Worm (Caenorhabditis elegans) whole organism, L4 larva: ENCODE data around the gene dna-2.
A peak's percentile ranks its signal among the peaks of the same experiment; 100 is the strongest.

Source experiments
- D1046.2 ChIP-seq: fragments of 200-800 bp; sonication (Bioruptor generic); IDR thresholded peaks from 2 replicates; pipeline ENCODE4 v1.3.6; 2022; ENCODE audit warnings: missing genetic modification characterization, missing compliant biosample characterization
- F26F4.8 ChIP-seq: fragments of 200-800 bp; sonication (Bioruptor generic); conservative IDR thresholded peaks from 2 replicates; pipeline ENCODE4 v1.3.6; 2022; ENCODE audit warnings: missing genetic modification characterization, missing compliant biosample characterization
- F44E2.7 ChIP-seq: fragments of 200-800 bp; sonication (Bioruptor generic); IDR thresholded peaks from 2 replicates; pipeline ENCODE4 v2.1.2; 2022; ENCODE audit warnings: missing genetic modification characterization, missing compliant biosample characterization
- F49E8.2 ChIP-seq: sonication (generic microtip); optimal IDR thresholded peaks from 2 replicates; lab custom pipeline; 2016; ENCODE audit warnings: missing compliant biosample characterization, mild to moderate bottlenecking, missing genetic modification characterization, borderline replicate concordance
- ZK546.5 ChIP-seq, 2 experiments: sonication (generic microtip); optimal IDR thresholded peaks; 2 replicates each; lab custom pipeline; 2017; ENCODE audit warnings: missing biosample characterization in 2 of 2, missing genetic modification characterization in 2 of 2
- attf-4 ChIP-seq: sonication (generic microtip); optimal IDR thresholded peaks from 3 replicates; lab custom pipeline; 2017; ENCODE audit warnings: missing biosample characterization, missing genetic modification characterization
- ceh-20 ChIP-seq: fragments of 200-800 bp; sonication (Bioruptor generic); IDR thresholded peaks from 2 replicates; pipeline ENCODE4 v1.3.6; 2022; ENCODE audit warnings: missing genetic modification reagents, missing genetic modification characterization, missing compliant biosample characterization
- ceh-32 ChIP-seq: sonication (generic microtip); optimal IDR thresholded peaks from 2 replicates; lab custom pipeline; 2016; ENCODE audit warnings: mild to moderate bottlenecking, missing genetic modification characterization, missing compliant biosample characterization; ENCODE audit not compliant: poor library complexity
- cey-2 ChIP-seq: sonication (generic microtip); optimal IDR thresholded peaks from 3 replicates; lab custom pipeline; 2017; ENCODE audit warnings: missing genetic modification characterization, mild to moderate bottlenecking, missing compliant biosample characterization, antibody characterized with exemption, borderline replicate concordance; ENCODE audit not compliant: insufficient read depth
- ctbp-1 ChIP-seq: fragments of 200-800 bp; sonication (Bioruptor generic); IDR thresholded peaks from 2 replicates; pipeline ENCODE4 v1.3.6; 2022; ENCODE audit warnings: missing genetic modification reagents, missing genetic modification characterization, missing compliant biosample characterization
- daf-12 ChIP-seq: fragments of 150-350 bp; optimal IDR thresholded peaks from 2 replicates; lab custom pipeline; 2014; ENCODE audit warnings: missing biosample characterization, missing genetic modification reagents, missing genetic modification characterization
- daf-16 ChIP-seq, 3 experiments: sonication (generic microtip); optimal IDR thresholded peaks; 2 replicates each; lab custom pipeline; 2016 to 2017; ENCODE audit warnings: missing genetic modification characterization in 3 of 3, missing genetic modification reagents in 3 of 3, mild to moderate bottlenecking in 2 of 3, missing compliant biosample characterization in 2 of 3, missing biosample characterization in 1 of 3, moderate library complexity in 1 of 3
- daf-19 ChIP-seq: fragments of 200-800 bp; sonication (Bioruptor generic); conservative IDR thresholded peaks from 2 replicates; pipeline ENCODE4 v1.3.6; 2022; ENCODE audit warnings: missing genetic modification characterization, missing compliant biosample characterization
- dmd-8 ChIP-seq: fragments of 200-800 bp; sonication (Bioruptor generic); IDR thresholded peaks from 2 replicates; pipeline ENCODE4 v1.3.6; 2022; ENCODE audit warnings: missing genetic modification characterization, missing compliant biosample characterization
- dpl-1 ChIP-seq: fragments of 150-350 bp; optimal IDR thresholded peaks from 2 replicates; lab custom pipeline; 2014; ENCODE audit warnings: missing biosample characterization, missing genetic modification reagents, missing genetic modification characterization
- dve-1 ChIP-seq: sonication (generic microtip); optimal IDR thresholded peaks from 2 replicates; lab custom pipeline; 2017; ENCODE audit warnings: antibody characterized with exemption, mild to moderate bottlenecking, missing genetic modification characterization, missing compliant biosample characterization; ENCODE audit not compliant: insufficient read depth
- egl-27 ChIP-seq: sonication (generic microtip); optimal IDR thresholded peaks from 3 replicates; lab custom pipeline; 2017; ENCODE audit warnings: missing biosample characterization, missing genetic modification reagents, missing genetic modification characterization
- fkh-10 ChIP-seq: fragments of 150-350 bp; optimal IDR thresholded peaks from 2 replicates; lab custom pipeline; 2014; ENCODE audit warnings: missing biosample characterization, missing genetic modification reagents, missing genetic modification characterization
- hlh-11 ChIP-seq: fragments of 200-800 bp; sonication (Bioruptor generic); optimal IDR thresholded peaks from 2 replicates; lab custom pipeline; 2018; ENCODE audit warnings: mild to moderate bottlenecking, missing genetic modification characterization, missing compliant biosample characterization
- lim-7 ChIP-seq: fragments of 200-800 bp; sonication (Bioruptor generic); IDR thresholded peaks from 2 replicates; pipeline ENCODE4 v1.3.6; 2022; ENCODE audit warnings: missing genetic modification characterization, missing compliant biosample characterization
- lin-15B ChIP-seq: fragments of 150-350 bp; sonication (generic microtip); optimal IDR thresholded peaks from 3 replicates; lab custom pipeline; 2014; ENCODE audit warnings: missing biosample characterization, missing genetic modification characterization
- lin-29 ChIP-seq: fragments of 200-800 bp; sonication (Bioruptor generic); IDR thresholded peaks from 2 replicates; pipeline ENCODE4 v1.3.6; 2022; ENCODE audit warnings: missing genetic modification reagents, missing genetic modification characterization, missing compliant biosample characterization
- lsy-2 ChIP-seq, 2 experiments: fragments of 150-350 bp in 1 of 2; sonication (generic microtip) in 1 of 2; optimal IDR thresholded peaks; 2 replicates each; lab custom pipeline; 2014 to 2017; ENCODE audit warnings: missing biosample characterization in 2 of 2, missing genetic modification characterization in 2 of 2
- madf-9 ChIP-seq: fragments of 200-800 bp; sonication (Bioruptor generic); conservative IDR thresholded peaks from 2 replicates; pipeline ENCODE4 v1.3.6; 2022; ENCODE audit warnings: missing genetic modification reagents, missing genetic modification characterization, missing compliant biosample characterization
- mdt-29 ChIP-seq: fragments of 200-800 bp; sonication (Bioruptor generic); IDR thresholded peaks from 2 replicates; pipeline ENCODE4 v1.3.6; 2022; ENCODE audit warnings: missing genetic modification reagents, missing genetic modification characterization, missing compliant biosample characterization
- mep-1 ChIP-seq: fragments of 150-350 bp; sonication (generic microtip); optimal IDR thresholded peaks from 3 replicates; lab custom pipeline; 2014; ENCODE audit warnings: missing biosample characterization, missing genetic modification characterization
- mxl-2 ChIP-seq: fragments of 200-800 bp; sonication (Bioruptor generic); conservative IDR thresholded peaks from 2 replicates; pipeline ENCODE4 v1.3.6; 2022; ENCODE audit warnings: missing genetic modification reagents, missing genetic modification characterization, missing compliant biosample characterization
- mxl-3 ChIP-seq: fragments of 200-800 bp; sonication (Bioruptor generic); optimal IDR thresholded peaks from 2 replicates; lab custom pipeline; 2018; ENCODE audit warnings: mild to moderate bottlenecking, missing genetic modification characterization, missing compliant biosample characterization
- nhr-10 ChIP-seq: fragments of 150-350 bp; optimal IDR thresholded peaks from 2 replicates; lab custom pipeline; 2014; ENCODE audit warnings: missing biosample characterization, missing genetic modification characterization
- nhr-102 ChIP-seq: sonication (generic microtip); optimal IDR thresholded peaks from 2 replicates; lab custom pipeline; 2016; ENCODE audit warnings: mild to moderate bottlenecking, missing genetic modification characterization, moderate library complexity, missing compliant biosample characterization
- nhr-111 ChIP-seq: fragments of 200-800 bp; sonication (Bioruptor generic); optimal IDR thresholded peaks from 2 replicates; lab custom pipeline; 2018; ENCODE audit warnings: mild to moderate bottlenecking, missing genetic modification characterization, missing compliant biosample characterization
- nhr-42 ChIP-seq: fragments of 200-800 bp; sonication (Bioruptor generic); IDR thresholded peaks from 2 replicates; pipeline ENCODE4 v1.3.6; 2022; ENCODE audit warnings: missing genetic modification characterization, missing compliant biosample characterization
- nhr-48 ChIP-seq: sonication (generic microtip); optimal IDR thresholded peaks from 2 replicates; lab custom pipeline; 2016; ENCODE audit warnings: mild to moderate bottlenecking, missing genetic modification characterization, missing compliant biosample characterization
- nhr-6 ChIP-seq: fragments of 150-350 bp; optimal IDR thresholded peaks from 2 replicates; lab custom pipeline; 2014; ENCODE audit warnings: missing biosample characterization, missing genetic modification characterization
- nhr-77 ChIP-seq: fragments of 150-350 bp; optimal IDR thresholded peaks from 2 replicates; lab custom pipeline; 2014; ENCODE audit warnings: missing biosample characterization, missing genetic modification characterization
- pha-4 ChIP-seq, 2 experiments: fragments of 150-350 bp in 1 of 2; fragments of 200-800 bp in 1 of 2; sonication (Bioruptor generic) in 1 of 2; IDR thresholded peaks in 1 of 2; optimal IDR thresholded peaks in 1 of 2; 2 replicates each; pipeline versions ENCODE4 v1.3.6 to Lab custom; 2014 to 2022; ENCODE audit warnings: missing genetic modification characterization in 2 of 2, missing genetic modification reagents in 2 of 2, missing biosample characterization in 1 of 2, missing compliant biosample characterization in 1 of 2
- rbr-2 ChIP-seq: sonication (generic microtip); optimal IDR thresholded peaks from 2 replicates; lab custom pipeline; 2016; ENCODE audit warnings: missing genotype, missing genetic modification characterization, missing compliant biosample characterization
- saeg-2 ChIP-seq: fragments of 200-800 bp; sonication (Bioruptor generic); IDR thresholded peaks from 2 replicates; pipeline ENCODE4 v1.3.6; 2022; ENCODE audit warnings: missing genetic modification reagents, missing genetic modification characterization, missing compliant biosample characterization
- snpc-4 ChIP-seq: fragments of 150-350 bp; optimal IDR thresholded peaks from 2 replicates; lab custom pipeline; 2014; ENCODE audit warnings: missing biosample characterization, missing genetic modification characterization
- spr-1 ChIP-seq: sonication (generic microtip); optimal IDR thresholded peaks from 2 replicates; lab custom pipeline; 2016; ENCODE audit warnings: mild to moderate bottlenecking, missing genetic modification characterization, missing compliant biosample characterization
- unc-39 ChIP-seq: sonication (generic microtip); optimal IDR thresholded peaks from 2 replicates; lab custom pipeline; 2017; ENCODE audit warnings: missing biosample characterization, missing genetic modification characterization
- zag-1 ChIP-seq: fragments of 150-350 bp; optimal IDR thresholded peaks from 2 replicates; lab custom pipeline; 2014; ENCODE audit warnings: missing biosample characterization, missing genetic modification characterization
- zip-11 ChIP-seq: fragments of 200-800 bp; sonication (Bioruptor generic); IDR thresholded peaks from 2 replicates; pipeline ENCODE4 v1.3.6; 2022; ENCODE audit warnings: missing genetic modification characterization, missing compliant biosample characterization
- zip-2 ChIP-seq: fragments of 150-350 bp; optimal IDR thresholded peaks from 2 replicates; lab custom pipeline; 2014; ENCODE audit warnings: missing biosample characterization, missing genetic modification characterization
- ztf-11 ChIP-seq: fragments of 150-350 bp; optimal IDR thresholded peaks from 2 replicates; lab custom pipeline; 2014; ENCODE audit warnings: missing biosample characterization, missing genetic modification characterization

dna-2 gene

ce11 chrII:11788025-11788424, 9.8 kb downstream of the dna-2 start:
- TF ChIP-seq nhr-6 (tag; lab: Kevin White, UChicago) (peak; percentile 92), fkh-10 (GFP tag; lab: Kevin White, UChicago) (no peak)

- TF ChIP-seq daf-12 (tag; lab: Kevin White, UChicago), result no peak
- TF ChIP-seq attf-4 (tag; lab: Kevin White, UChicago), result no peak
- TF ChIP-seq rbr-2 (tag; lab: Kevin White, UChicago), result no peak
- no peak for TF ChIP-seq daf-16 (GFP tag; optimal IDR thresholded peaks at IDR 0.05; lab: Kevin White, UChicago)
- TF ChIP-seq daf-16 (tag; optimal IDR thresholded peaks at IDR 0.05; lab: Kevin White, UChicago), result no peak
- no peak for TF ChIP-seq lin-29 (GFP tag; lab: Robert Waterston, UW)
- no peak for TF ChIP-seq dpl-1 (GFP tag; lab: Kevin White, UChicago)
- TF ChIP-seq ctbp-1, result no peak
- no peak for TF ChIP-seq saeg-2
- TF ChIP-seq dmd-8, result no peak
- no peak for TF ChIP-seq ceh-20
- no peak for TF ChIP-seq zag-1
- no peak for TF ChIP-seq mep-1
- no peak for TF ChIP-seq lim-7 (GFP tag; lab: Robert Waterston, UW)
- TF ChIP-seq mxl-2 (GFP tag; lab: Robert Waterston, UW), result no peak
- no peak for TF ChIP-seq mxl-3 (GFP tag; lab: Kevin White, UChicago)
- no peak for TF ChIP-seq F26F4.8 (GFP tag; lab: Robert Waterston, UW)
These were observed 12.2 kb downstream of the dna-2 start, which contains the start of gene F43G6.4 for ce11 chrII:11790458-11790857. TSS of gene F43G6.4 (plus strand) at chrII:11790758.

ce11 chrII:11794392-11794791, 16.2 kb downstream of the dna-2 start:
- TF ChIP-seq nhr-111 (GFP tag; lab: Kevin White, UChicago), result no peak
- TF ChIP-seq nhr-6 (tag; lab: Kevin White, UChicago), result peak; percentile 3
- TF ChIP-seq, all 104 proteins: peak for 1

- TF ChIP-seq cey-2 (tag; lab: Kevin White, UChicago) (no peak), F44E2.7 (GFP tag; lab: Robert Waterston, UW) (no peak), ztf-11 (tag; lab: Kevin White, UChicago) (no peak), mep-1 (no peak), nhr-48 (tag; lab: Kevin White, UChicago) (no peak), F49E8.2 (tag; lab: Kevin White, UChicago) (no peak), nhr-102 (tag; lab: Kevin White, UChicago) (no peak), lsy-2 (tag; optimal IDR thresholded peaks at IDR 0.05; lab: Kevin White, UChicago) (no peak), lin-29 (GFP tag; lab: Robert Waterston, UW) (no peak), nhr-6 (tag; lab: Kevin White, UChicago) (no peak), ZK546.5 (tag; optimal IDR thresholded peaks at IDR 0.05; lab: Kevin White, UChicago) (no peak), zip-11 (GFP tag; lab: Robert Waterston, UW) (no peak), madf-9 (GFP tag; lab: Robert Waterston, UW) (no peak), unc-39 (tag; lab: Kevin White, UChicago) (no peak), daf-19 (GFP tag; lab: Robert Waterston, UW) (no peak), mdt-29 (GFP tag; lab: Robert Waterston, UW) (no peak), D1046.2 (GFP tag; lab: Robert Waterston, UW) (no peak), nhr-42 (GFP tag; lab: Robert Waterston, UW) (no peak), mxl-2 (GFP tag; lab: Robert Waterston, UW) (no peak), ceh-32 (tag; lab: Kevin White, UChicago) (no peak), dve-1 (tag; lab: Kevin White, UChicago) (peak; percentile 68), nhr-77 (tag; lab: Kevin White, UChicago) (no peak), pha-4 (GFP tag; IDR thresholded peaks at IDR 0.05; lab: Robert Waterston, UW) (no peak), pha-4 (tag; optimal IDR thresholded peaks at IDR 0.05; lab: Kevin White, UChicago) (no peak), egl-27 (tag; lab: Kevin White, UChicago) (no peak), spr-1 (no peak), nhr-10 (tag; lab: Kevin White, UChicago) (no peak), fkh-10 (GFP tag; lab: Kevin White, UChicago) (no peak), snpc-4 (tag; lab: Kevin White, UChicago) (no peak), hlh-11 (tag; lab: Kevin White, UChicago) (peak; percentile 52), zip-2 (tag; lab: Kevin White, UChicago) (no peak), lin-15B (tag; lab: Kevin White, UChicago) (no peak)
These were observed 19.0 kb downstream of the dna-2 start for ce11 chrII:11797194-11797593.
